Worm (Caenorhabditis elegans): ENCODE data around the gene fbxb-105.

Gene fbxb-105

ce11 chrII:2807674-2808206, 37.1 kb upstream of the fbxb-105 start, which contains the start of gene K12H6.12:
Gene K12H6.12 (plus strand): TSS chrII:2808156.
- TF ChIP-seq nhr-11 (tag; optimal IDR thresholded peaks at IDR 0.05) (peak; percentile 34), pha-4 (tag; optimal IDR thresholded peaks at IDR 0.05) (peak; percentile 58), hmg-11 (tag; optimal IDR thresholded peaks at IDR 0.05) (peak; percentile 3), nhr-28 (tag; optimal IDR thresholded peaks at IDR 0.05) (no peak)

ce11 chrII:2805566-2805965, 34.9 kb upstream of the fbxb-105 start:
- TF ChIP-seq nhr-23 (tag; optimal IDR thresholded peaks at IDR 0.05) (peak; percentile 33), elt-3 (tag; optimal IDR thresholded peaks at IDR 0.05) (peak in 1 of 3 experiments; percentile 64), pha-4 (tag; optimal IDR thresholded peaks at IDR 0.05) (no peak), skn-1 (tag; optimal IDR thresholded peaks at IDR 0.05) (no peak), snpc-4 (tag; optimal IDR thresholded peaks at IDR 0.05) (no peak)

- TF ChIP-seq lsy-12 (tag; optimal IDR thresholded peaks at IDR 0.05) (no peak), tbx-2 (tag; optimal IDR thresholded peaks at IDR 0.05) (no peak), ZK546.5 (tag; optimal IDR thresholded peaks at IDR 0.05) (no peak), ztf-11 (tag; optimal IDR thresholded peaks at IDR 0.05) (no peak), unc-62 (GFP tag; optimal IDR thresholded peaks at IDR 0.05) (no peak), hmg-11 (tag; optimal IDR thresholded peaks at IDR 0.05) (no peak), daf-12 (tag; optimal IDR thresholded peaks at IDR 0.05) (no peak), unc-39 (tag; optimal IDR thresholded peaks at IDR 0.05) (no peak), skn-1 (tag; optimal IDR thresholded peaks at IDR 0.05) (no peak), nhr-25 (tag; optimal IDR thresholded peaks at IDR 0.05) (no peak), pha-4 (tag; optimal IDR thresholded peaks at IDR 0.05) (peak; percentile 42), nhr-237 (tag; optimal IDR thresholded peaks at IDR 0.05) (no peak), nhr-43 (tag; optimal IDR thresholded peaks at IDR 0.05; ENCODE audit: poor library complexity, severe bottlenecking) (no peak), elt-2 (tag; optimal IDR thresholded peaks at IDR 0.05) (peak; percentile 8)
Measured at ce11 chrII:2804949-2805348, 34.3 kb upstream of the fbxb-105 start.

ce11 chrII:2804245-2804644, 33.6 kb upstream of the fbxb-105 start:
- TF ChIP-seq lin-15B (tag; optimal IDR thresholded peaks at IDR 0.05), result peak; percentile 4
- TF ChIP-seq egl-5 (tag; optimal IDR thresholded peaks at IDR 0.05), result no peak
- TF ChIP-seq ceh-16 (tag; optimal IDR thresholded peaks at IDR 0.05), result no peak
- TF ChIP-seq ceh-28 (tag; optimal IDR thresholded peaks at IDR 0.05), result no peak
- TF ChIP-seq pha-4 (tag; optimal IDR thresholded peaks at IDR 0.05), result peak; percentile 63
- TF ChIP-seq elt-3 (tag; optimal IDR thresholded peaks at IDR 0.05), result no peak
- peak; percentile 67 for TF ChIP-seq nfya-1 (tag; optimal IDR thresholded peaks at IDR 0.05; ENCODE audit: insufficient read depth)
- TF ChIP-seq ztf-4 (tag; optimal IDR thresholded peaks at IDR 0.05), result no peak
- TF ChIP-seq nhr-77 (tag; optimal IDR thresholded peaks at IDR 0.05), result no peak
- TF ChIP-seq snpc-4 (tag; optimal IDR thresholded peaks at IDR 0.05), result no peak
- no peak for TF ChIP-seq skn-1 (tag; optimal IDR thresholded peaks at IDR 0.05)
- no peak for TF ChIP-seq nhr-23 (tag; optimal IDR thresholded peaks at IDR 0.05)
- TF ChIP-seq lsy-12 (tag; optimal IDR thresholded peaks at IDR 0.05), result no peak

ce11 chrII:2802804-2803586, 32.3 kb upstream of the fbxb-105 start:
- no peak for TF ChIP-seq ceh-82 (tag; optimal IDR thresholded peaks at IDR 0.05)
- no peak for TF ChIP-seq nhr-12 (tag; optimal IDR thresholded peaks at IDR 0.05)
- no peak for TF ChIP-seq eor-1 (tag; optimal IDR thresholded peaks at IDR 0.05)
- no peak for TF ChIP-seq nhr-76 (tag; optimal IDR thresholded peaks at IDR 0.05)
- no peak for TF ChIP-seq daf-12 (tag; optimal IDR thresholded peaks at IDR 0.05)
- no peak for TF ChIP-seq ZK546.5 (tag; optimal IDR thresholded peaks at IDR 0.05)
- peak in 1 of 3 experiments; percentile 30 for TF ChIP-seq elt-3 (tag; optimal IDR thresholded peaks at IDR 0.05)
- TF ChIP-seq nhr-237 (tag; optimal IDR thresholded peaks at IDR 0.05), result no peak
- TF ChIP-seq pqm-1 (tag; optimal IDR thresholded peaks at IDR 0.05), result peak; percentile 64
- no peak for TF ChIP-seq lin-15B (tag; optimal IDR thresholded peaks at IDR 0.05)
- TF ChIP-seq egl-27 (tag; optimal IDR thresholded peaks at IDR 0.05), result no peak
- TF ChIP-seq mdl-1 (tag; optimal IDR thresholded peaks at IDR 0.05), result no peak
- TF ChIP-seq tbx-2 (tag; optimal IDR thresholded peaks at IDR 0.05), result no peak
- TF ChIP-seq mml-1 (tag; optimal IDR thresholded peaks at IDR 0.05), result peak; percentile 37
- TF ChIP-seq nfya-1 (tag; optimal IDR thresholded peaks at IDR 0.05; ENCODE audit: insufficient read depth), result no peak
- no peak for TF ChIP-seq ama-1 (optimal IDR thresholded peaks at IDR 0.05)
- TF ChIP-seq hmg-11 (tag; optimal IDR thresholded peaks at IDR 0.05), result no peak
- TF ChIP-seq nhr-25 (tag; optimal IDR thresholded peaks at IDR 0.05), result peak; percentile 18
- no peak for TF ChIP-seq lsy-12 (tag; optimal IDR thresholded peaks at IDR 0.05)
- peak; percentile 89 for TF ChIP-seq elt-2 (tag; optimal IDR thresholded peaks at IDR 0.05)
- peak; percentile 15 for TF ChIP-seq nhr-43 (tag; optimal IDR thresholded peaks at IDR 0.05; ENCODE audit: poor library complexity, severe bottlenecking)
